Fruit fly (Drosophila melanogaster): ENCODE results near the gene CG13606.
A peak's percentile ranks its signal among the peaks of the same experiment; 100 is the strongest.

CG13606 gene

DNA sequence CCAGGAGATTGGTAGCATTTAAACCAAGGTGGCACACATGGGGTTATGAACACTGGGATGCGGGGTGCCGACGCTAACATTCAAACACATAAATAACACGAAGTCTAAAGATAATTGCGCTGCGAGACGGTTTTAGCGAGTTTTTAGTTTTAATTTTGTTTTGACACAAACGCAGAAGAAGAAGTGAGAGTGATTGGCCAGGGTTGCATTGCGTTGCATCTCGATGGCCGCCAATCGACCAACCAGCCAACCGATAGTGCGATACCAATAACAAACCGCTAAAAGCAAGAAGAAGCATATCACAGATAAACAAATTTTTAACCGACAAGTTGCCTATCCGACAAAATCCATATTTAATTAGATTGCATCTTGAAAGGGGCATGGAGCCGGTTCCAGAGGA is 54.3 kb downstream of the CG13606 start, which contains the start of the genes Spps and CG13609 (continued):
- TF ChIP-seq BtbVII (GFP tag; optimal IDR thresholded peaks at IDR 0.05) (no peak), BEAF-32 (GFP tag; optimal IDR thresholded peaks at IDR 0.05) (peak; percentile 92), CG14667 (GFP tag; IDR thresholded peaks at IDR 0.05) (no peak)

DNA sequence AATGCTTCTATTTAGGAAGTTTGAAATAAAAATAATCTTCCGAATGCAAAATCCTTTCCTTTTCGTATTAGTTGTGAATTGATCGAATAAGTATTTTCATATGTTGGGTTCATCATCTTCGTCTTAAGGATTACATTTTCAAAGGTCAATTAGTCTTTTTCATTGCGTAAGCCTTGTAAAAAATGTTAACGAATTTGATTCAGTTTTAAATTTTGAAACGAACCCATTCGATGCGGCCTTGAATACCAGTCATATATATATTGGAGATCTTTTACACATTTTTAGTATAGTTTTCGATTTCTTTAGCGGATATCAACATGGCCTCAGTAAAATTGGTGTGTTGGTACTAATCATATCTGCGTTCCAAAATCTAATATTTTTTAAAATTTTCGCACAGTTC is 56.2 kb downstream of the CG13606 start, which contains the start of gene Acp95EF:
Acp95EF (plus strand) TSS at position 301 of the 400 bp plus-strand sequence.
- TF ChIP-seq CG3407 (GFP tag; optimal IDR thresholded peaks at IDR 0.05) (no peak), Dref (GFP tag; IDR thresholded peaks at IDR 0.05) (no peak), Max (GFP tag; optimal IDR thresholded peaks at IDR 0.05) (no peak), Dek (tag; optimal IDR thresholded peaks at IDR 0.05) (no peak), Hr3 (GFP tag; optimal IDR thresholded peaks at IDR 0.05) (no peak), klu (GFP tag; IDR thresholded peaks at IDR 0.05) (no peak), B-H1 (GFP tag; IDR thresholded peaks at IDR 0.05) (no peak), cas (GFP tag; IDR thresholded peaks at IDR 0.05) (no peak), CG2678 (tag; optimal IDR thresholded peaks at IDR 0.05) (no peak), schlank (tag; optimal IDR thresholded peaks at IDR 0.05) (no peak), eve (GFP tag; optimal IDR thresholded peaks at IDR 0.05) (no peak), inv (GFP tag; IDR thresholded peaks at IDR 0.05; ENCODE audit: partially characterized antibody) (no peak), hkb (optimal IDR thresholded peaks at IDR 0.05) (no peak), hkb (GFP tag; IDR thresholded peaks at IDR 0.05) (no peak), ken (GFP tag; IDR thresholded peaks at IDR 0.05) (no peak)

DNA sequence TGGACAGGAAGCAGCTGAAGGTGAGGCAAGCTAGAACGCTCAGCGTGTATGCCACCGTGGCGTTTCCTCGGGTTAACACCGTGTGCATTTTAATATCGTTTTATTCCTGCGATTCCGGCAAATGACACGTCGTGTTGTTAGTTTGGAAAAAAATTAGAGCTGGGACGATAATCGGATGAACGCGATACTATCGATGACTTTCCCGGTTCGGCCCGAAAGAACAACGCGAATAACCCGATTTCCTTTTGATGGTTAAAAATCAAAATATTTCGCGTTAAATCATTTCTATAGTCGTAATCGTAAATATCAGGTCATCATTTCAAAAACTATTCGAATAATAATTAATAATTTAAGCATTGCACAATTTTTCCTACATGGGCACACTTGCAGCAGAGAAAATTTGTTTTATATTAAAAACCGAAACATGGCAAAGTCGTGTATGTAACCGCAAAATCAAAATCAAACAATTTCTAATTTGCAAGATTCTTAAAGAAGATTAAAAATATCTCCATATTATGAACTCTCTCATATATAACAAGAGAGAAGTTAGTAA is 57.5 kb downstream of the CG13606 start, which contains the start of gene Spase22-23:
Spase22-23 (minus strand) TSS at position 166 of the 553 bp plus-strand sequence.
- TF ChIP-seq Ets65A (GFP tag) (peak; percentile 81), pho (GFP tag; optimal IDR thresholded peaks at IDR 0.05) (no peak), CG14860 (GFP tag; IDR thresholded peaks at IDR 0.05; ENCODE audit: partially characterized antibody) (peak; percentile 86), CG2129 (GFP tag; IDR thresholded peaks at IDR 0.05; ENCODE audit: partially characterized antibody) (peak; percentile 89), CG9215 (GFP tag; IDR thresholded peaks at IDR 0.05) (no peak), CG1024 (GFP tag; IDR thresholded peaks at IDR 0.05) (no peak), CG1647 (GFP tag; optimal IDR thresholded peaks at IDR 0.05) (no peak), pfk (GFP tag; optimal IDR thresholded peaks at IDR 0.05) (no peak), YL-1 (GFP tag; optimal IDR thresholded peaks at IDR 0.05) (no peak), dysf (GFP tag; IDR thresholded peaks at IDR 0.05) (no peak), onecut (GFP tag; IDR thresholded peaks at IDR 0.05) (no peak), Adf1 (GFP tag; IDR thresholded peaks at IDR 0.05) (no peak), CG42726 (GFP tag; IDR thresholded peaks at IDR 0.05; ENCODE audit: partially characterized antibody) (peak; percentile 94), CG3281 (GFP tag; optimal IDR thresholded peaks at IDR 0.05) (no peak), BEAF-32 (GFP tag; optimal IDR thresholded peaks at IDR 0.05) (peak; percentile 90), amos (GFP tag; IDR thresholded peaks at IDR 0.05; ENCODE audit: partially characterized antibody) (peak; percentile 97), CG2889 (GFP tag; IDR thresholded peaks at IDR 0.05) (no peak), CG7357 (GFP tag; IDR thresholded peaks at IDR 0.05) (no peak), Lpt (GFP tag; optimal IDR thresholded peaks at IDR 0.05) (no peak), Scr (GFP tag; IDR thresholded peaks at IDR 0.05; ENCODE audit: partially characterized antibody) (peak; percentile 96), aop (GFP tag; IDR thresholded peaks at IDR 0.05) (no peak), CG3407 (GFP tag; optimal IDR thresholded peaks at IDR 0.05) (no peak), Camta (GFP tag; optimal IDR thresholded peaks at IDR 0.05) (no peak), CG17385 (GFP tag; optimal IDR thresholded peaks at IDR 0.05) (no peak), CG18011 (GFP tag; optimal IDR thresholded peaks at IDR 0.05) (no peak), lov (optimal IDR thresholded peaks at IDR 0.05) (no peak), lov (GFP tag; IDR thresholded peaks at IDR 0.05) (no peak), fu2 (GFP tag; optimal IDR thresholded peaks at IDR 0.05) (no peak), CG8290 (GFP tag; optimal IDR thresholded peaks at IDR 0.05) (no peak), CG8290 (tag; optimal IDR thresholded peaks at IDR 0.05) (peak in 1 of 2 experiments; percentile 54), bab2 (GFP tag; optimal IDR thresholded peaks at IDR 0.05) (no peak), chinmo (GFP tag; IDR thresholded peaks at IDR 0.05; ENCODE audit: partially characterized antibody) (peak; percentile 95), CG34224 (GFP tag; IDR thresholded peaks at IDR 0.05; ENCODE audit: partially characterized antibody) (peak; percentile 95)

All from whole organism, embryonic.